Fruit fly (Drosophila melanogaster) whole organism: ENCODE measurements around the gene CG14339.

ENCODE experiments used
- CG8478 ChIP-seq: fragments of >200 bp; optimal IDR thresholded peaks from 2 replicates; lab custom pipeline; 2018; ENCODE audit warnings: inconsistent platforms
- EcR ChIP-seq, 2 experiments: fragments of >200 bp; optimal IDR thresholded peaks; 2 replicates each; lab custom pipeline; 2017; ENCODE audit warnings: missing biosample characterization in 2 of 2, missing genetic modification characterization in 2 of 2, missing genetic modification reagents in 2 of 2
- pan ChIP-seq: fragments of >200 bp; optimal IDR thresholded peaks from 2 replicates; lab custom pipeline; 2017
- psq ChIP-seq: fragments of >200 bp; optimal IDR thresholded peaks from 2 replicates; lab custom pipeline; 2017
- usp ChIP-seq: fragments of >200 bp; optimal IDR thresholded peaks from 2 replicates; lab custom pipeline; 2017; ENCODE audit warnings: missing biosample characterization, missing genetic modification characterization, mixed read lengths

dm6 chr2L:1086312-1086906 is 21.9 kb upstream of the CG14339 start:
- TF ChIP-seq psq (lab: Kevin White, UChicago) (no peak), CG8478 (lab: Kevin White, UChicago) (no peak), pan (lab: Kevin White, UChicago) (no peak), usp (GFP tag; lab: Kevin White, UChicago) (no peak), EcR (GFP tag; optimal IDR thresholded peaks at IDR 0.05; lab: Kevin White, UChicago) (no peak)
